Worm (Caenorhabditis elegans): Measurements from ENCODE around the gene C38C3.4.

DNA sequence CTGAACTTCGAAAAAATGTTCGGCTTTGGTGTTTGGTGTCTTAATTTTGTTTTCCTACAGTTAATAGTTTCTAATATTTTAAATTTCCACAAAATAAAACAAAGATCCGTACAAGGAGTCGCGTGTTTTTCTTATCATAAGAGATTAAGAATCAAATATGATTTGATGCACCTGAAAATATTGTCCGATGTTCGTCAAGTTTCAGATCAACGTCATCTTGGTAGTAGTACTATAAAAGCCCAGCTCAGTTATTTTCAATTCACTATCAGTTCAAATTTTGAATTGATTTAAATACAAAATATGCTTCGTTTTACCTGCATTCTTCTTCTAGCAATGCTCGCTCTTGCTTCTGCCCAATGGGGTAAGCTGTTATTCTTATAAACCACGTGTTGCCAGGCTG lies 36.8 kb upstream of the C38C3.4 start, which contains the start of gene cnc-5:
- TF ChIP-seq klf-2 (GFP tag; conservative IDR thresholded peaks at IDR 0.05) (no peak), cog-1 (tag; optimal IDR thresholded peaks at IDR 0.05) (no peak), flt-1 (GFP tag; IDR thresholded peaks at IDR 0.05) (no peak), ztf-29 (GFP tag; IDR thresholded peaks at IDR 0.05) (no peak), med-1 (GFP tag; optimal IDR thresholded peaks at IDR 0.05; ENCODE audit: insufficient read depth) (no peak), ztf-23 (GFP tag; IDR thresholded peaks at IDR 0.05) (no peak), ref-1 (GFP tag; conservative IDR thresholded peaks at IDR 0.05) (no peak)

All from whole organism, midembryonic.